Worm (Caenorhabditis elegans) whole organism, L2 larva: ENCODE results near the gene dod-21.

Source experiments
- F13H6.1 ChIP-seq: sonication (generic microtip); optimal IDR thresholded peaks from 2 replicates; lab custom pipeline; 2016; ENCODE audit warnings: missing genetic modification characterization, missing compliant biosample characterization
- Y55F3AM.14 ChIP-seq: fragments of 200-800 bp; sonication (Bioruptor generic); optimal IDR thresholded peaks from 2 replicates; lab custom pipeline; 2018; ENCODE audit warnings: mild to moderate bottlenecking, missing genetic modification characterization, missing compliant biosample characterization
- ZK546.5 ChIP-seq: sonication (generic microtip); optimal IDR thresholded peaks from 2 replicates; lab custom pipeline; 2017; ENCODE audit warnings: missing biosample characterization, missing genetic modification characterization
- aly-2 ChIP-seq: fragments of 150-350 bp; optimal IDR thresholded peaks from 2 replicates; lab custom pipeline; 2014; ENCODE audit warnings: missing biosample characterization, missing genetic modification characterization
- ama-1 ChIP-seq: fragments of 150-350 bp; optimal IDR thresholded peaks from 2 replicates; lab custom pipeline; 2018; ENCODE audit warnings: inconsistent platforms
- blmp-1 ChIP-seq: sonication (generic microtip); optimal IDR thresholded peaks from 2 replicates; lab custom pipeline; 2017; ENCODE audit warnings: missing genetic modification characterization, mild to moderate bottlenecking, missing compliant biosample characterization, antibody characterized with exemption, moderate library complexity; ENCODE audit not compliant: insufficient read depth
- ceh-16 ChIP-seq: fragments of 150-350 bp; optimal IDR thresholded peaks from 2 replicates; lab custom pipeline; 2014; ENCODE audit warnings: missing biosample characterization, missing genetic modification characterization
- ceh-82 ChIP-seq: fragments of 150-350 bp; optimal IDR thresholded peaks from 2 replicates; lab custom pipeline; 2014; ENCODE audit warnings: missing biosample characterization, missing genetic modification characterization
- crh-2 ChIP-seq: sonication (generic microtip); optimal IDR thresholded peaks from 2 replicates; lab custom pipeline; 2017; ENCODE audit warnings: missing biosample characterization, missing genetic modification characterization
- dmd-4 ChIP-seq: sonication (generic microtip); optimal IDR thresholded peaks from 2 replicates; lab custom pipeline; 2017; ENCODE audit warnings: missing biosample characterization, missing genetic modification characterization
- elt-3 ChIP-seq: sonication (generic microtip); optimal IDR thresholded peaks from 2 replicates; lab custom pipeline; 2017; ENCODE audit warnings: missing biosample characterization, missing genetic modification characterization
- fos-1 ChIP-seq: fragments of 150-350 bp; optimal IDR thresholded peaks from 2 replicates; lab custom pipeline; 2014; ENCODE audit warnings: missing biosample characterization, missing genetic modification characterization
- gmeb-1 ChIP-seq: fragments of 150-350 bp; optimal IDR thresholded peaks from 2 replicates; lab custom pipeline; 2014; ENCODE audit warnings: missing biosample characterization, missing genetic modification characterization
- lin-13 ChIP-seq: fragments of 150-350 bp; optimal IDR thresholded peaks from 2 replicates; lab custom pipeline; 2014; ENCODE audit warnings: missing biosample characterization, missing genetic modification reagents, missing genetic modification characterization
- lin-39 ChIP-seq: fragments of 150-350 bp; optimal IDR thresholded peaks from 2 replicates; lab custom pipeline; 2014; ENCODE audit warnings: missing biosample characterization, missing genetic modification reagents, missing genetic modification characterization
- lsy-2 ChIP-seq, 2 experiments: fragments of 150-350 bp in 1 of 2; sonication (generic microtip) in 1 of 2; optimal IDR thresholded peaks; 2 replicates each; lab custom pipeline; 2014 to 2017; ENCODE audit warnings: missing biosample characterization in 2 of 2, missing genetic modification characterization in 2 of 2
- mab-5 ChIP-seq: fragments of 150-350 bp; optimal IDR thresholded peaks from 2 replicates; lab custom pipeline; 2014; ENCODE audit warnings: missing biosample characterization, missing genetic modification characterization
- mdl-1 ChIP-seq, 2 experiments: fragments of 150-350 bp in 1 of 2; sonication (generic microtip) in 1 of 2; optimal IDR thresholded peaks; 2 replicates each; lab custom pipeline; 2017; ENCODE audit warnings: missing biosample characterization in 2 of 2, missing genetic modification characterization in 2 of 2
- nhr-129 ChIP-seq: fragments of 150-350 bp; optimal IDR thresholded peaks from 2 replicates; lab custom pipeline; 2014; ENCODE audit warnings: missing biosample characterization, missing genetic modification characterization
- nhr-21 ChIP-seq: fragments of 150-350 bp; optimal IDR thresholded peaks from 2 replicates; lab custom pipeline; 2014; ENCODE audit warnings: missing biosample characterization, missing genetic modification characterization
- nhr-23 ChIP-seq: fragments of 150-350 bp; optimal IDR thresholded peaks from 2 replicates; lab custom pipeline; 2014; ENCODE audit warnings: missing biosample characterization, missing genetic modification reagents, missing genetic modification characterization
- nhr-25 ChIP-seq: fragments of 150-350 bp; sonication (generic microtip); optimal IDR thresholded peaks from 3 replicates; lab custom pipeline; 2014; ENCODE audit warnings: missing biosample characterization, missing genetic modification characterization
- nhr-6 ChIP-seq: fragments of 150-350 bp; optimal IDR thresholded peaks from 2 replicates; lab custom pipeline; 2014; ENCODE audit warnings: missing biosample characterization, missing genetic modification characterization
- nhr-77 ChIP-seq: fragments of 150-350 bp; optimal IDR thresholded peaks from 2 replicates; lab custom pipeline; 2014; ENCODE audit warnings: missing biosample characterization, missing genetic modification characterization
- sem-4 ChIP-seq: fragments of 150-350 bp; optimal IDR thresholded peaks from 2 replicates; lab custom pipeline; 2014; ENCODE audit warnings: missing biosample characterization, missing genetic modification reagents, missing genetic modification characterization
- sma-3 ChIP-seq: sonication (generic microtip); optimal IDR thresholded peaks from 2 replicates; lab custom pipeline; 2016; ENCODE audit warnings: missing genetic modification reagents, missing genetic modification characterization, missing compliant biosample characterization
- sma-9 ChIP-seq, 2 experiments: fragments of 150-350 bp in 1 of 2; sonication (generic microtip) in 1 of 2; optimal IDR thresholded peaks; 2 replicates each; lab custom pipeline; 2014 to 2016; ENCODE audit warnings: missing genetic modification characterization in 2 of 2, mild to moderate bottlenecking in 1 of 2, missing biosample characterization in 1 of 2, missing compliant biosample characterization in 1 of 2, missing genetic modification reagents in 1 of 2, moderate library complexity in 1 of 2
- snpc-4 ChIP-seq: fragments of 150-350 bp; optimal IDR thresholded peaks from 2 replicates; lab custom pipeline; 2014; ENCODE audit warnings: missing biosample characterization, missing genetic modification characterization
- unc-39 ChIP-seq: fragments of 150-350 bp; optimal IDR thresholded peaks from 2 replicates; lab custom pipeline; 2014; ENCODE audit warnings: missing biosample characterization, missing genetic modification characterization
- unc-62 ChIP-seq: fragments of 150-350 bp; optimal IDR thresholded peaks from 2 replicates; lab custom pipeline; 2014; ENCODE audit warnings: missing biosample characterization, missing genetic modification reagents, missing genetic modification characterization
- zag-1 ChIP-seq: fragments of 150-350 bp; optimal IDR thresholded peaks from 2 replicates; lab custom pipeline; 2014; ENCODE audit warnings: missing biosample characterization, missing genetic modification characterization

dod-21 gene

DNA sequence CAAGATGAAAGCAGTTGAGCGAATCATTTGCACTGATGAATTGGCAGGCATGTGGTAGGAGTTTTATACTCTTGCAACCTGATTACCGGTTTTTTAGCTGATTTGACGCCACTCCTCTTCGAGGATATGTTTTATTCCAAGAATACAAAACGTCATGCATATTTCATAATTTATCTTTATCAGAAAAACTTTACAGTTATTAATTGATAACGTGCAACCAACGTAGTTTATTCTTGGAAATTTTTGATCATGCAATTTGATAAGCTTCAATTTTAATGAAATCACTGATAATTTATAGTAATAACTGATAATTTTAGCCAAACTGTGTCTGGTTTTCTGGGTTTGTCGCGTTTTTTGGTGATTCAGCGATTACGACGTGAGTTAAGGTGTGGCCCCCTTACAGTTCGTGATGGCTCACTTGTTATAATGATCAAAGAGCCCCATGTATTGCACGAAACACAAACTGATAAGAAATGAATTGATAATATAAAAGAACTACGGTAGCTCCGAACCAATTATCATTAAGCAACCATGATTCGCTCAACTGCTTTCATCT lies at the start of gene dod-21, which contains the start of gene cld-1:
Gene dod-21 (plus strand): TSS at position 518 of the 556 bp plus-strand sequence.
Gene cld-1 (minus strand): TSS at position 51 of the 556 bp plus-strand sequence.
- no peak for TF ChIP-seq lin-13 (GFP tag; lab: Kevin White, UChicago)
- TF ChIP-seq elt-3 (tag; lab: Kevin White, UChicago) = no peak
- no peak for TF ChIP-seq lsy-2 (tag; optimal IDR thresholded peaks at IDR 0.05; lab: Kevin White, UChicago)
- TF ChIP-seq snpc-4 (tag; lab: Kevin White, UChicago) = no peak
- TF ChIP-seq Y55F3AM.14 (GFP tag; lab: Kevin White, UChicago) = no peak
- TF ChIP-seq gmeb-1 (tag; lab: Kevin White, UChicago) = peak; percentile 24
- TF ChIP-seq nhr-129 (tag; lab: Kevin White, UChicago) = no peak
- TF ChIP-seq nhr-23 (tag; lab: Kevin White, UChicago) = no peak
- TF ChIP-seq lin-39 (tag; lab: Kevin White, UChicago) = no peak
- TF ChIP-seq fos-1 (tag; lab: Kevin White, UChicago) = peak; percentile 90
- TF ChIP-seq ceh-16 = no peak
- no peak for TF ChIP-seq ZK546.5 (tag; lab: Kevin White, UChicago)
- peak; percentile 52 for TF ChIP-seq sma-3 (GFP tag; lab: Kevin White, UChicago)
- no peak for TF ChIP-seq ceh-82 (tag; lab: Kevin White, UChicago)
- no peak for TF ChIP-seq F13H6.1
- peak; percentile 41 for TF ChIP-seq crh-2
- TF ChIP-seq nhr-6 (tag; lab: Kevin White, UChicago) = no peak
- TF ChIP-seq mdl-1 (tag; optimal IDR thresholded peaks at IDR 0.05; lab: Kevin White, UChicago) = no peak
- TF ChIP-seq nhr-21 (tag; lab: Kevin White, UChicago) = no peak
- no peak for TF ChIP-seq dmd-4 (tag; lab: Kevin White, UChicago)
- no peak for TF ChIP-seq ama-1 (lab: Kevin White, UChicago)
- no peak for TF ChIP-seq aly-2
- TF ChIP-seq sma-9 (GFP tag; optimal IDR thresholded peaks at IDR 0.05; lab: Kevin White, UChicago) = peak; percentile 67
- TF ChIP-seq sma-9 (tag; optimal IDR thresholded peaks at IDR 0.05; lab: Kevin White, UChicago) = no peak
- TF ChIP-seq blmp-1 (tag; lab: Kevin White, UChicago) = no peak
- TF ChIP-seq unc-62 (GFP tag; lab: Kevin White, UChicago) = no peak

DNA sequence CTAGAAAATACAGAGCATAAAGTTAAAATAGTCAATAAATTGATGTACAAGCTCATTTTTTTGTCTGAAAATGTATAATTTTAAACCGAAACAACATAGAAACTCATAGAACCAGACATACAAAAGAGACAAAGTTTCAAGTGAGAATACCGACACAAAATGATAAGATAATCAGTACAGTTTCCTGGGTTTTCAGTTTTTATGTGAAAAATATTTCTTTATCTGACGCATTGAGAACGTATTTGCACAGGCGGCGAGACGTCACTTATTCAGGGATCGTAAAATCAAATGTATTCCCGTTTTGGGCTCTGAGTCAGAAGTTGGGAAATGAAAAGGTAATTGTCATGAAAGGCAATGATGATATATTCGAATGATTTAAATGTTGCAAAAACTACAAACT lies 46.1 kb upstream of the dod-21 start, which contains the start of gene K08D8.6:
Gene K08D8.6 (minus strand): TSS at position 64 of the 400 bp plus-strand sequence.
- TF ChIP-seq nhr-77 (tag; lab: Kevin White, UChicago) (no peak), fos-1 (tag; lab: Kevin White, UChicago) (peak; percentile 96), sma-9 (GFP tag; optimal IDR thresholded peaks at IDR 0.05; lab: Kevin White, UChicago) (peak; percentile 70), sma-9 (tag; optimal IDR thresholded peaks at IDR 0.05; lab: Kevin White, UChicago) (no peak), sma-3 (GFP tag; lab: Kevin White, UChicago) (no peak), gmeb-1 (tag; lab: Kevin White, UChicago) (peak; percentile 15)
- TF ChIP-seq, all 48 proteins: peak for 3

DNA sequence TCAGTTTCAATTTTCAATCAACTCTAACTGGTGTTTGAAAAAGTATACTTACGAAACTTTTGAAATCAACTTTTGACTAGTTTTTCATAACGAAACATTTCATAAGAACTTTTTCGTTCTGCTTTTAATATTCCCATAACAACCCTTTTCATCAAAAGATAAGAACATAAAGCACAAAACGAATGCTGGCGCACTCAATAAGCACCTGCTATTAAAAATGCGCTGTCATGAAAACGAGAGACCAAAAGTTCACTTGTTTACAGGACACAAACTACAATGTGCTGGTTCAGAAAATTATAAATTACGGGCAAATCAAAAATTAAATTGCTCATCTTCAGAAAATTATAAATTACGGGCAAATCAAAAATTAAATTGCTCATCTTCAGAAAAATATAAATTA lies 45.5 kb upstream of the dod-21 start:
- TF ChIP-seq elt-3 (tag; lab: Kevin White, UChicago) (no peak), sma-9 (GFP tag; optimal IDR thresholded peaks at IDR 0.05; lab: Kevin White, UChicago) (peak; percentile 89), sma-9 (tag; optimal IDR thresholded peaks at IDR 0.05; lab: Kevin White, UChicago) (no peak), fos-1 (tag; lab: Kevin White, UChicago) (peak; percentile 45)

DNA sequence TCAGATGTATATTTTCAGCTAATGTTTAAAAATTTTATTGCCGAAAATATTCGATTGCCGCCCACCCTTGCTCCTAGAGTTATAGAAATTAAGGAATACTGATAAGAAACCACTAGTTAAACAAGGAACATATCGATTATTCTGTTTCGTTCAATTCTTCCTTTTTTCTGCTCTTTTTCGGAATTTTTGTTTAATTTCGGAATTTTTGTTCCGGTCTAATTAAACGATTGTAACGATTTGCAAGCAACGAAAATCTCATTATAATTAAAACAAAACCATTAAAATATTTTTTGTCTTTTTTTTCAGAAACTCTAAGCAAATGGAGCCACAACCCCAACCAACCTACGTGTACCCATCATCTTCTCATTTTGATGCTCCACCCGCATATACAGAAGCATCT lies 44.3 kb upstream of the dod-21 start, which contains the start of gene K08D8.1:
Gene K08D8.1 (plus strand): TSS at position 301 of the 400 bp plus-strand sequence.
- TF ChIP-seq dmd-4 (tag; lab: Kevin White, UChicago) (no peak), zag-1 (no peak), fos-1 (tag; lab: Kevin White, UChicago) (no peak), ZK546.5 (tag; lab: Kevin White, UChicago) (no peak), lin-39 (tag; lab: Kevin White, UChicago) (no peak), sma-3 (GFP tag; lab: Kevin White, UChicago) (no peak), nhr-25 (tag; lab: Kevin White, UChicago) (no peak), Y55F3AM.14 (GFP tag; lab: Kevin White, UChicago) (no peak), ceh-16 (no peak), crh-2 (no peak), lin-13 (GFP tag; lab: Kevin White, UChicago) (no peak), nhr-23 (tag; lab: Kevin White, UChicago) (no peak), F13H6.1 (no peak), mab-5 (tag; lab: Kevin White, UChicago) (no peak), sem-4 (no peak), lsy-2 (tag; optimal IDR thresholded peaks at IDR 0.05; lab: Kevin White, UChicago) (no peak)

DNA sequence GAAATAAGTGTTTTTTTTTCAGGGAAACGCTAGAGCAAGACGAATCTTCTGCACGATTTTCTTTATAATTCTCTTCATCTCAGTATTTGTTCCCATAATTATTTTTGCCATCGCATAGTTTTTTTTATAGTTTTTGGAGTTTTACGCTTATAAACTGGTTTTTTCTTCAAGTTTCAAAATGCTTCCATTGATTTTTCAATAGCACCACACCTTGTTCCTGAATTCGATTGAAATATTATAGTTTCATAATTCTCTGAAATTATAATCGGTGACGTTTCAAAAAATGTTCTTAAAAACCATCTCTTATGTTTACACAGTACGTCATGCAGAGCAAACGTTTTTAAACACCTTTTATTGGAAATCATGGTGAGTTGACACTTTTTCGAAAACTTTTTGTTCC lies 43.4 kb upstream of the dod-21 start, which contains the start of gene K08D8.12:
Gene K08D8.12 (plus strand): TSS at position 301 of the 400 bp plus-strand sequence.
- TF ChIP-seq ZK546.5 (tag; lab: Kevin White, UChicago) (no peak), unc-39 (tag; lab: Kevin White, UChicago) (no peak), zag-1 (no peak), Y55F3AM.14 (GFP tag; lab: Kevin White, UChicago) (no peak)
